Worm (Caenorhabditis elegans) whole organism, midembryonic: ENCODE results near the gene orc-2.

Source experiments
- T22C8.4 ChIP-seq: fragments of 200-800 bp; sonication (Bioruptor generic); IDR thresholded peaks from 2 replicates; pipeline ENCODE4 v1.3.6; 2022; ENCODE audit warnings: missing genetic modification characterization, missing compliant biosample characterization
- flt-1 ChIP-seq: fragments of 200-800 bp; sonication (Bioruptor generic); IDR thresholded peaks from 2 replicates; pipeline ENCODE4 v1.3.6; 2022; ENCODE audit warnings: missing genetic modification characterization, missing compliant biosample characterization
- klf-2 ChIP-seq: fragments of 200-800 bp; sonication (Bioruptor generic); conservative IDR thresholded peaks from 2 replicates; pipeline ENCODE4 v1.3.6; 2022; ENCODE audit warnings: missing genetic modification reagents, missing genetic modification characterization, missing compliant biosample characterization
- ref-1 ChIP-seq: fragments of 200-800 bp; sonication (Bioruptor generic); conservative IDR thresholded peaks from 2 replicates; pipeline ENCODE4 v1.3.6; 2022; ENCODE audit warnings: missing genetic modification reagents, missing genetic modification characterization, missing compliant biosample characterization

DNA sequence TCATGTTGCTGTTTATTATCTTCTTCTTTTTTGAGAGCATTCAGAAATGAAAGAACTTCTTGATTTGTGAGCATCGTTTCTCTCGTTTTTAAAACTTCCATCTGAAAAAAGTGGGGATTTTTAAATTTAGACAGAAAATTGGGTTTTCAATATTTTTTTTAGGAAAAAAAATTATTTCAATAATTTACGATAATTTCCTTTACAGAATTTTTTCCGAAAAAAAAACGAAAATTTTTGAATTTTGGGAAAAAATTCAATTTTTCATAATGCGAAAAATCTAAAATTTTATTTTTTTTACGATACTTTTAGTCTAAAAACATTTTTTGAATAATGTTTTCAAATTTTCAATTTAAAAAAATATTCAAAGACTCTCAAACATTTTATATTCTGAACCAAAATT, 16.7 kb upstream of the orc-2 start, which contains the start of gene M106.7:
- no peak for TF ChIP-seq klf-2 (GFP tag; lab: Robert Waterston, UW)
- TF ChIP-seq flt-1 (GFP tag; lab: Robert Waterston, UW), result no peak
- TF ChIP-seq T22C8.4 (GFP tag; lab: Robert Waterston, UW), result no peak
- no peak for TF ChIP-seq ref-1 (GFP tag; lab: Robert Waterston, UW)
